Fruit fly (Drosophila melanogaster): ENCODE data around the gene Smg5.

Gene Smg5

dm6 chr2L:13881939-13882338 is 22.5 kb downstream of the Smg5 start (continued):
- TF ChIP-seq gro (GFP tag; optimal IDR thresholded peaks at IDR 0.05) (peak; percentile 55), CG2199 (GFP tag; IDR thresholded peaks at IDR 0.05) (no peak), cg (GFP tag; optimal IDR thresholded peaks at IDR 0.05) (no peak), CG13624 (GFP tag; optimal IDR thresholded peaks at IDR 0.05) (peak; percentile 8), tap (tag; optimal IDR thresholded peaks at IDR 0.05) (no peak), Hmr (GFP tag; optimal IDR thresholded peaks at IDR 0.05) (peak; percentile 81), CG18599 (GFP tag; optimal IDR thresholded peaks at IDR 0.05) (peak; percentile 68)

DNA sequence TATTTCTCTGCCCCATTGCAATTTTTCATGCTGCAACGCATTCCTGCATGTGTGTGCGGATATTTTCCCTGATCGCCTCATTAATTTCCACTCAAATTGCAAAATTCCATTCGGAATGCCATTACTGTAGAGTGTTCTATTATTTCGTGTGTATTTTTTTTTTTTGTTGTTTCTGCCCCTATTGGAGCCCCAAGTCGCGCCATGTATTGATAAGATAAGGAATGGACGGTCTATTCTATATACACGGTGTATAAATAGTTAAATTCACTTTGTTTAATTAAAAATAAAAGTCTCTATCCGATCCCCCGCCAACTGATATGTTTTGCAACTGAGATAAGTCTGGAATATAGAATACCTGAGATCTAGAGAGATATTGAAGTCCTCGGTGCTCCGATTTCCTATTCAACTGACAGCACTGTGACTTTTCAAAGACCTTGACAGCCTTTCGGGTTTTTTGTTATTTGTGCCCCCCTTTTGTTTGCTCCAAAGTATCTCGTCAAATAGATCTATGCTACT is 23.0 kb downstream of the Smg5 start:
- TF ChIP-seq Drgx (GFP tag; IDR thresholded peaks at IDR 0.05) (no peak), E2f1 (GFP tag; IDR thresholded peaks at IDR 0.05) (no peak), sug (tag; optimal IDR thresholded peaks at IDR 0.05) (peak; percentile 88), D (optimal IDR thresholded peaks at IDR 0.05) (no peak), D (GFP tag; optimal IDR thresholded peaks at IDR 0.05) (no peak), sd (tag; optimal IDR thresholded peaks at IDR 0.05) (peak; percentile 24), grn (GFP tag; optimal IDR thresholded peaks at IDR 0.05) (peak; percentile 76), CG6683 (GFP tag; optimal IDR thresholded peaks at IDR 0.05) (no peak), CG1024 (GFP tag; IDR thresholded peaks at IDR 0.05) (no peak), bab2 (GFP tag; optimal IDR thresholded peaks at IDR 0.05) (no peak), TFAM (GFP tag; optimal IDR thresholded peaks at IDR 0.05) (no peak), CG15073 (GFP tag; optimal IDR thresholded peaks at IDR 0.05) (peak; percentile 41), sqz (GFP tag; optimal IDR thresholded peaks at IDR 0.05) (no peak), CG34376 (GFP tag; optimal IDR thresholded peaks at IDR 0.05) (peak; percentile 17), caup (GFP tag; optimal IDR thresholded peaks at IDR 0.05; ENCODE audit: severe bottlenecking) (no peak), tna (GFP tag; IDR thresholded peaks at IDR 0.05; ENCODE audit: partially characterized antibody) (no peak), CG3281 (GFP tag; optimal IDR thresholded peaks at IDR 0.05) (no peak), insv (GFP tag; optimal IDR thresholded peaks at IDR 0.05) (no peak), chinmo (GFP tag; IDR thresholded peaks at IDR 0.05; ENCODE audit: partially characterized antibody) (0 out of 4 replicates have a peak, but pooled peaks have one; percentile 12), Med (GFP tag) (peak; percentile 10), cg (GFP tag; optimal IDR thresholded peaks at IDR 0.05) (no peak), ranshi (GFP tag; IDR thresholded peaks at IDR 0.05) (no peak), abd-A (tag; optimal IDR thresholded peaks at IDR 0.05) (no peak), inv (GFP tag; IDR thresholded peaks at IDR 0.05; ENCODE audit: partially characterized antibody) (no peak), CG30403 (GFP tag; optimal IDR thresholded peaks at IDR 0.05) (no peak), CG32767 (GFP tag; IDR thresholded peaks at IDR 0.05) (no peak), Nf-YA (GFP tag; IDR thresholded peaks at IDR 0.05) (no peak), exex (tag; optimal IDR thresholded peaks at IDR 0.05) (peak; percentile 34), Ssrp (tag; optimal IDR thresholded peaks at IDR 0.05) (no peak), Doc3 (GFP tag; IDR thresholded peaks at IDR 0.05; ENCODE audit: partially characterized antibody) (no peak), CG30020 (tag; optimal IDR thresholded peaks at IDR 0.05) (no peak), CG2199 (GFP tag; IDR thresholded peaks at IDR 0.05) (0 out of 3 replicates have a peak, but pooled peaks have one; percentile 58), maf-S (GFP tag; optimal IDR thresholded peaks at IDR 0.05) (no peak), cwo (GFP tag; optimal IDR thresholded peaks at IDR 0.05) (no peak), wdn (GFP tag; IDR thresholded peaks at IDR 0.05) (no peak), CG15011 (GFP tag; optimal IDR thresholded peaks at IDR 0.05) (no peak)

Measured in whole organism, embryonic.